Worm (Caenorhabditis elegans) whole organism, mixed stage, embryonic: ENCODE measurements around the gene unc-85.
A peak's percentile ranks its signal among the peaks of the same experiment; 100 is the strongest.

Experiments used
- M03D4.4 ChIP-seq: sonication (generic microtip); optimal IDR thresholded peaks from 2 replicates; lab custom pipeline; 2017; ENCODE audit warnings: mild to moderate bottlenecking, missing genetic modification characterization, missing compliant biosample characterization
- bed-3 ChIP-seq: fragments of 200-800 bp; sonication (Bioruptor generic); optimal IDR thresholded peaks from 3 replicates; lab custom pipeline; 2018; ENCODE audit warnings: mild to moderate bottlenecking, missing genetic modification characterization, moderate library complexity, missing compliant biosample characterization
- blmp-1 ChIP-seq: fragments of 150-350 bp; optimal IDR thresholded peaks from 2 replicates; lab custom pipeline; 2014; ENCODE audit warnings: missing biosample characterization, missing genetic modification characterization
- ceh-39 ChIP-seq: fragments of 150-350 bp; optimal IDR thresholded peaks from 2 replicates; lab custom pipeline; 2014; ENCODE audit warnings: missing biosample characterization, missing genetic modification characterization
- ceh-43 ChIP-seq: fragments of 200-800 bp; sonication (Bioruptor generic); optimal IDR thresholded peaks from 2 replicates; lab custom pipeline; 2018; ENCODE audit warnings: mild to moderate bottlenecking, missing genetic modification characterization, moderate library complexity, missing compliant biosample characterization
- ceh-83 ChIP-seq: fragments of 200-800 bp; sonication (Bioruptor generic); optimal IDR thresholded peaks from 2 replicates; lab custom pipeline; 2018; ENCODE audit warnings: mild to moderate bottlenecking, missing genetic modification characterization, missing compliant biosample characterization
- cnd-1 ChIP-seq: fragments of 200-800 bp; sonication (Bioruptor generic); optimal IDR thresholded peaks from 2 replicates; lab custom pipeline; 2018; ENCODE audit warnings: mild to moderate bottlenecking, missing genetic modification characterization, missing compliant biosample characterization
- elt-1 ChIP-seq: sonication (generic microtip); optimal IDR thresholded peaks from 2 replicates; lab custom pipeline; 2017; ENCODE audit warnings: missing genetic modification characterization, mild to moderate bottlenecking, missing compliant biosample characterization, antibody characterized with exemption, moderate library complexity, borderline replicate concordance; ENCODE audit not compliant: insufficient read depth
- elt-3 ChIP-seq: fragments of 150-350 bp; optimal IDR thresholded peaks from 2 replicates; lab custom pipeline; 2014; ENCODE audit warnings: missing biosample characterization, missing genetic modification characterization
- flh-1 ChIP-seq: fragments of 200-800 bp; sonication (Bioruptor generic); optimal IDR thresholded peaks from 2 replicates; lab custom pipeline; 2018; ENCODE audit warnings: mild to moderate bottlenecking, missing genetic modification characterization, moderate library complexity, missing compliant biosample characterization
- ham-2 ChIP-seq: fragments of 200-800 bp; sonication (Bioruptor generic); optimal IDR thresholded peaks from 2 replicates; lab custom pipeline; 2018; ENCODE audit warnings: mild to moderate bottlenecking, missing genetic modification characterization, missing compliant biosample characterization
- hlh-1 ChIP-seq: fragments of 150-350 bp; optimal IDR thresholded peaks from 2 replicates; lab custom pipeline; 2014; ENCODE audit warnings: missing biosample characterization, missing genetic modification reagents, missing genetic modification characterization
- lin-13 ChIP-seq: fragments of 150-350 bp; optimal IDR thresholded peaks from 2 replicates; lab custom pipeline; 2014; ENCODE audit warnings: missing biosample characterization, missing genetic modification characterization
- lin-32 ChIP-seq: fragments of 200-800 bp; sonication (Bioruptor generic); optimal IDR thresholded peaks from 2 replicates; lab custom pipeline; 2018; ENCODE audit warnings: mild to moderate bottlenecking, missing genetic modification characterization, missing compliant biosample characterization
- lsy-2 ChIP-seq: fragments of 150-350 bp; optimal IDR thresholded peaks from 2 replicates; lab custom pipeline; 2014; ENCODE audit warnings: missing biosample characterization, missing genetic modification characterization
- mep-1 ChIP-seq: fragments of 150-350 bp; optimal IDR thresholded peaks from 2 replicates; lab custom pipeline; 2017; ENCODE audit warnings: missing biosample characterization, missing genetic modification reagents, missing genetic modification characterization, inconsistent platforms
- nhr-2 ChIP-seq: fragments of 150-350 bp; optimal IDR thresholded peaks from 2 replicates; lab custom pipeline; 2014; ENCODE audit warnings: missing biosample characterization, missing genetic modification characterization
- nhr-237 ChIP-seq: fragments of 150-350 bp; optimal IDR thresholded peaks from 2 replicates; lab custom pipeline; 2014; ENCODE audit warnings: missing biosample characterization, missing genetic modification characterization
- nhr-28 ChIP-seq: fragments of 150-350 bp; optimal IDR thresholded peaks from 2 replicates; lab custom pipeline; 2014; ENCODE audit warnings: missing biosample characterization, missing genetic modification characterization
- nhr-76 ChIP-seq: sonication (generic microtip); optimal IDR thresholded peaks from 2 replicates; lab custom pipeline; 2017; ENCODE audit warnings: missing biosample characterization, missing genetic modification characterization
- pha-4 ChIP-seq: fragments of 150-350 bp; optimal IDR thresholded peaks from 2 replicates; lab custom pipeline; 2018; ENCODE audit warnings: missing biosample characterization, missing genetic modification reagents, missing genetic modification characterization
- sem-2 ChIP-seq: fragments of 200-800 bp; sonication (Bioruptor generic); optimal IDR thresholded peaks from 2 replicates; lab custom pipeline; 2018; ENCODE audit warnings: mild to moderate bottlenecking, missing genetic modification characterization, missing compliant biosample characterization
- snpc-4 ChIP-seq: fragments of 150-350 bp; optimal IDR thresholded peaks from 2 replicates; lab custom pipeline; 2014; ENCODE audit warnings: missing biosample characterization, missing genetic modification characterization
- sptf-1 ChIP-seq: sonication (generic microtip); optimal IDR thresholded peaks from 2 replicates; lab custom pipeline; 2017; ENCODE audit warnings: mild to moderate bottlenecking, missing genetic modification characterization, moderate library complexity, missing compliant biosample characterization
- tbx-8 ChIP-seq: fragments of 200-800 bp; sonication (Bioruptor generic); optimal IDR thresholded peaks from 2 replicates; lab custom pipeline; 2018; ENCODE audit warnings: mild to moderate bottlenecking, missing genetic modification characterization, moderate library complexity, missing compliant biosample characterization
- unc-120 ChIP-seq: sonication (generic microtip); optimal IDR thresholded peaks from 2 replicates; lab custom pipeline; 2017; ENCODE audit warnings: missing genetic modification characterization, missing compliant biosample characterization; ENCODE audit not compliant: poor library complexity, severe bottlenecking
- unc-39 ChIP-seq: fragments of 150-350 bp; optimal IDR thresholded peaks from 2 replicates; lab custom pipeline; 2014; ENCODE audit warnings: missing biosample characterization, missing genetic modification characterization
- unc-62 ChIP-seq: fragments of 150-350 bp; optimal IDR thresholded peaks from 2 replicates; lab custom pipeline; 2014; ENCODE audit warnings: missing biosample characterization, missing genetic modification reagents, missing genetic modification characterization
- ztf-11 ChIP-seq: fragments of 150-350 bp; optimal IDR thresholded peaks from 2 replicates; lab custom pipeline; 2014; ENCODE audit warnings: missing biosample characterization, missing genetic modification characterization

unc-85 gene

ce11 chrII:4673242-4673641 lies 28.6 kb upstream of the unc-85 start:
- no peak for TF ChIP-seq elt-3 (tag; lab: Kevin White, UChicago)
- no peak for TF ChIP-seq tbx-8 (GFP tag; lab: Kevin White, UChicago)
- TF ChIP-seq snpc-4 (tag; lab: Kevin White, UChicago) = no peak
- TF ChIP-seq lin-13 (tag; lab: Kevin White, UChicago) = no peak
- TF ChIP-seq nhr-237 (tag; lab: Kevin White, UChicago) = no peak
- TF ChIP-seq blmp-1 (tag; lab: Kevin White, UChicago) = no peak
- no peak for TF ChIP-seq nhr-28 (tag; lab: Kevin White, UChicago)
- TF ChIP-seq elt-1 (tag; lab: Kevin White, UChicago) = no peak
- TF ChIP-seq ceh-83 = no peak

ce11 chrII:4673670-4674069 lies 28.2 kb upstream of the unc-85 start:
- TF ChIP-seq tbx-8 (GFP tag; lab: Kevin White, UChicago) = no peak
- TF ChIP-seq lin-13 (tag; lab: Kevin White, UChicago) = no peak

- TF ChIP-seq nhr-237 (tag; lab: Kevin White, UChicago) = no peak
- no peak for TF ChIP-seq flh-1 (GFP tag; lab: Kevin White, UChicago)
- TF ChIP-seq lsy-2 (tag; lab: Kevin White, UChicago) = no peak
- TF ChIP-seq, all 35 proteins: peak for 0
Measured at ce11 chrII:4674188-4674587, 27.7 kb upstream of the unc-85 start.

ce11 chrII:4675481-4675880 lies 26.4 kb upstream of the unc-85 start, which contains the start of gene T05A7.3:
TSS of gene T05A7.3 (plus strand) at chrII:4675781.
- no peak for TF ChIP-seq nhr-2 (tag; lab: Kevin White, UChicago)
- no peak for TF ChIP-seq unc-62 (GFP tag; lab: Kevin White, UChicago)
- no peak for TF ChIP-seq elt-3 (tag; lab: Kevin White, UChicago)
- no peak for TF ChIP-seq cnd-1 (tag; lab: Kevin White, UChicago)
- no peak for TF ChIP-seq nhr-76 (tag; lab: Kevin White, UChicago)
- no peak for TF ChIP-seq pha-4
- TF ChIP-seq ztf-11 (tag; lab: Kevin White, UChicago) = no peak
- TF ChIP-seq mep-1 (tag; lab: Kevin White, UChicago) = no peak
- no peak for TF ChIP-seq M03D4.4
- no peak for TF ChIP-seq sem-2 (GFP tag; lab: Kevin White, UChicago)
- TF ChIP-seq lsy-2 (tag; lab: Kevin White, UChicago) = no peak

- TF ChIP-seq ceh-39 = no peak
- TF ChIP-seq ham-2 (GFP tag; lab: Kevin White, UChicago) = no peak
- TF ChIP-seq unc-62 (GFP tag; lab: Kevin White, UChicago) = peak; percentile 40
- TF ChIP-seq hlh-1 = peak; percentile 75
Measured at ce11 chrII:4676241-4676640, 25.6 kb upstream of the unc-85 start.

- TF ChIP-seq ztf-11 (tag; lab: Kevin White, UChicago) = no peak
- no peak for TF ChIP-seq tbx-8 (GFP tag; lab: Kevin White, UChicago)
- no peak for TF ChIP-seq unc-39 (tag; lab: Kevin White, UChicago)
- no peak for TF ChIP-seq unc-120 (tag; lab: Kevin White, UChicago)
- no peak for TF ChIP-seq ceh-43 (GFP tag; lab: Kevin White, UChicago)
- TF ChIP-seq hlh-1 = no peak
- TF ChIP-seq cnd-1 (tag; lab: Kevin White, UChicago) = no peak
- no peak for TF ChIP-seq snpc-4 (tag; lab: Kevin White, UChicago)
- TF ChIP-seq lin-32 = no peak
- TF ChIP-seq ceh-39 = no peak
Measured at ce11 chrII:4677916-4678315, 24.0 kb upstream of the unc-85 start, which contains the start of gene T05A7.1. TSS of gene T05A7.1 (plus strand) at chrII:4678216.

- TF ChIP-seq sem-2 (GFP tag; lab: Kevin White, UChicago) (no peak), nhr-76 (tag; lab: Kevin White, UChicago) (no peak), sptf-1 (tag; lab: Kevin White, UChicago) (no peak), ceh-83 (no peak), bed-3 (GFP tag; lab: Kevin White, UChicago) (no peak), flh-1 (GFP tag; lab: Kevin White, UChicago) (no peak), blmp-1 (tag; lab: Kevin White, UChicago) (no peak)
Measured at ce11 chrII:4681391-4681790, 20.5 kb upstream of the unc-85 start, which contains the start of gene T05A7.7. TSS of gene T05A7.7 (minus strand) at chrII:4681491.
